Worm (Caenorhabditis elegans): ENCODE results near the gene nhr-211.

DNA sequence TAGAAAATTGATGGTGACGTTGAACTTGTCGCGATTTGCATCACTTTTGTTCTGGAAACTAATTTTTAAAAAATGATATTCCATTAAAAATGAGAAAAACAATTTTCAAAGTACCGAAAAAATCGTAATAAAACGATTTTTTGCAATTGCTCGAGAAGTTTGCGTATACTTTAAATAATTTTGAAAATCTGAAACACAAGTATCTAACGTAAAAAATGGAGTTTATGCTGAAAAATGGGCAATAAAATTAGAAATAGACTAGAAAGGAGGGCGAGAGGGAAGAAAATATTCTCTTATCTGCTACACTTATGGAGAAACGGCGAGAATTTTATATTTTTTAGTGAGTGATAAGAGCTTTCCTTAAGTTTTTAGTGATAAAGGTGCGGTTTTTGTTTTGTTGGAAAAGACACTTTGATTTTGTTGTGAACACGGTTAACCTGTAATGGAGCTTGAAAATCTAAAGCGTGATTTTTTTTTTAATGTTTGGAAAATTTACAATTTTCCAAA is 3.4 kb upstream of the nhr-211 start, which contains the start of gene nhr-130:
- TF ChIP-seq flt-1 (GFP tag; IDR thresholded peaks at IDR 0.05) (no peak), hmg-4 (GFP tag; optimal IDR thresholded peaks at IDR 0.05) (no peak), sea-1 (GFP tag; conservative IDR thresholded peaks at IDR 0.05) (no peak), aly-1 (tag; optimal IDR thresholded peaks at IDR 0.05) (no peak), ama-1 (optimal IDR thresholded peaks at IDR 0.05) (no peak), scrt-1 (GFP tag; IDR thresholded peaks at IDR 0.05) (no peak), F13C5.2 (tag; optimal IDR thresholded peaks at IDR 0.05) (no peak), tra-4 (tag; optimal IDR thresholded peaks at IDR 0.05) (no peak), hnd-1 (tag; optimal IDR thresholded peaks at IDR 0.05) (no peak), tbx-11 (GFP tag; IDR thresholded peaks at IDR 0.05) (no peak), B0310.2 (tag; optimal IDR thresholded peaks at IDR 0.05) (no peak), tbx-37 (GFP tag; conservative IDR thresholded peaks at IDR 0.05) (no peak), ceh-36 (tag; optimal IDR thresholded peaks at IDR 0.05) (no peak), hmbx-1 (tag; optimal IDR thresholded peaks at IDR 0.05) (no peak)

Measured in whole organism, early embryonic.